Fruit fly (Drosophila melanogaster) whole organism, embryonic: ENCODE data around the gene RpL34b.
A peak's percentile ranks its signal among the peaks of the same experiment; 100 is the strongest.

Experiments used
- Adf1 ChIP-seq: fragments of 200-800 bp; sonication (Bioruptor generic); IDR thresholded peaks from 2 replicates; pipeline ENCODE4 v1.3.6; 2022; ENCODE audit warnings: missing biosample characterization, missing genetic modification characterization
- Atf3 ChIP-seq: fragments of 200-800 bp; sonication (Bioruptor generic); optimal IDR thresholded peaks from 3 replicates; lab custom pipeline; 2016; ENCODE audit warnings: missing biosample characterization, missing genetic modification characterization
- CG10147 ChIP-seq: fragments of 200-800 bp; sonication (Bioruptor generic); optimal IDR thresholded peaks from 2 replicates; lab custom pipeline; 2019; ENCODE audit warnings: missing biosample characterization, mild to moderate bottlenecking, missing genetic modification characterization, moderate library complexity
- CG10543 ChIP-seq: fragments of 200-800 bp; sonication (Bioruptor generic); optimal IDR thresholded peaks from 3 replicates; lab custom pipeline; 2017; ENCODE audit warnings: missing biosample characterization, mild to moderate bottlenecking, missing genetic modification characterization, moderate library complexity
- CG11456 ChIP-seq: fragments of 200-800 bp; sonication (Bioruptor generic); IDR thresholded peaks from 3 replicates; pipeline ENCODE4 v1.3.6; 2022; ENCODE audit warnings: missing biosample characterization, missing genetic modification characterization
- CG11504 ChIP-seq: fragments of 200-800 bp; sonication (Bioruptor generic); optimal IDR thresholded peaks from 3 replicates; lab custom pipeline; 2019; ENCODE audit warnings: missing biosample characterization, mild to moderate bottlenecking, missing genetic modification characterization, moderate library complexity
- CG14441 ChIP-seq: fragments of 200-800 bp; sonication (Bioruptor generic); IDR thresholded peaks from 2 replicates; pipeline ENCODE4 v1.3.6; 2022; ENCODE audit warnings: missing biosample characterization, missing genetic modification characterization
- CG1529 ChIP-seq: fragments of 200-800 bp; sonication (Bioruptor generic); optimal IDR thresholded peaks from 3 replicates; lab custom pipeline; 2018; ENCODE audit warnings: missing biosample characterization, missing genetic modification characterization
- CG1602 ChIP-seq: fragments of 200-800 bp; sonication (Bioruptor generic); optimal IDR thresholded peaks from 3 replicates; lab custom pipeline; 2016; ENCODE audit warnings: missing biosample characterization, missing genetic modification characterization
- CG1647 ChIP-seq: fragments of 200-800 bp; sonication (Bioruptor generic); optimal IDR thresholded peaks from 3 replicates; lab custom pipeline; 2016; ENCODE audit warnings: missing biosample characterization, missing genetic modification characterization
- CG16815 ChIP-seq: fragments of 200-800 bp; sonication (Bioruptor generic); optimal IDR thresholded peaks from 3 replicates; lab custom pipeline; 2017; ENCODE audit warnings: missing biosample characterization, mild to moderate bottlenecking, missing genetic modification characterization
- CG1792 ChIP-seq: fragments of 200-800 bp; sonication (Bioruptor generic); optimal IDR thresholded peaks from 2 replicates; lab custom pipeline; 2016; ENCODE audit warnings: missing biosample characterization, missing genetic modification characterization
- CG2202 ChIP-seq: fragments of 200-800 bp; sonication (Bioruptor generic); optimal IDR thresholded peaks from 2 replicates; lab custom pipeline; 2018; ENCODE audit warnings: missing biosample characterization, mild to moderate bottlenecking, missing genetic modification characterization
- CG42726 ChIP-seq: fragments of 200-800 bp; sonication (Bioruptor generic); IDR thresholded peaks from 2 replicates; pipeline ENCODE4 v1.3.6; 2022; ENCODE audit warnings: missing biosample characterization, missing genetic modification characterization; ENCODE audit not compliant: partially characterized antibody
- CG4854 ChIP-seq: fragments of 200-800 bp; sonication (Bioruptor generic); optimal IDR thresholded peaks from 2 replicates; lab custom pipeline; 2016; ENCODE audit warnings: missing biosample characterization, missing genetic modification characterization, inconsistent platforms
- CG6272 ChIP-seq: fragments of 200-800 bp; sonication (Bioruptor generic); IDR thresholded peaks from 2 replicates; pipeline ENCODE4 v1.3.6; 2022; ENCODE audit warnings: missing biosample characterization, missing genetic modification characterization
- CG6854 ChIP-seq: fragments of 200-800 bp; sonication (Bioruptor generic); optimal IDR thresholded peaks from 3 replicates; lab custom pipeline; 2017; ENCODE audit warnings: missing biosample characterization, mild to moderate bottlenecking, missing genetic modification characterization
- CG7357 ChIP-seq: fragments of 200-800 bp; sonication (Bioruptor generic); IDR thresholded peaks from 3 replicates; pipeline ENCODE4 v1.3.6; 2022; ENCODE audit warnings: missing biosample characterization, missing genetic modification characterization
- CG7928 ChIP-seq: fragments of 200-800 bp; sonication (Bioruptor generic); optimal IDR thresholded peaks from 2 replicates; lab custom pipeline; 2017; ENCODE audit warnings: missing biosample characterization, mild to moderate bottlenecking, missing genetic modification characterization
- CG8281 ChIP-seq: fragments of 200-800 bp; sonication (Bioruptor generic); optimal IDR thresholded peaks from 2 replicates; lab custom pipeline; 2018; ENCODE audit warnings: missing biosample characterization, mild to moderate bottlenecking, missing genetic modification characterization, moderate library complexity
- CG8478 ChIP-seq: fragments of >200 bp; optimal IDR thresholded peaks from 2 replicates; lab custom pipeline; 2018
- CG9609 ChIP-seq: fragments of 200-800 bp; sonication (Bioruptor generic); optimal IDR thresholded peaks from 3 replicates; lab custom pipeline; 2016; ENCODE audit warnings: missing biosample characterization, missing genetic modification characterization
- Chrac-16 ChIP-seq: fragments of 200-800 bp; sonication (Bioruptor generic); optimal IDR thresholded peaks from 3 replicates; lab custom pipeline; 2016; ENCODE audit warnings: missing biosample characterization, missing genetic modification characterization
- Dek ChIP-seq: fragments of 200-800 bp; sonication (Bioruptor generic); optimal IDR thresholded peaks from 3 replicates; lab custom pipeline; 2019; ENCODE audit warnings: missing biosample characterization, mild to moderate bottlenecking, missing genetic modification characterization, moderate library complexity
- Drgx ChIP-seq: fragments of 200-800 bp; sonication (Bioruptor generic); IDR thresholded peaks from 2 replicates; pipeline ENCODE4 v1.3.6; 2022; ENCODE audit warnings: missing biosample characterization, missing genetic modification characterization
- HLH3B ChIP-seq: fragments of 200-800 bp; sonication (Bioruptor generic); IDR thresholded peaks from 2 replicates; pipeline ENCODE4 v1.3.6; 2022; ENCODE audit warnings: missing biosample characterization, missing genetic modification characterization
- Hr78 ChIP-seq, 2 experiments: fragments of 200-800 bp in 1 of 2; fragments of >200 bp in 1 of 2; sonication (Bioruptor generic) in 1 of 2; optimal IDR thresholded peaks; 2 replicates each; lab custom pipeline; 2017 to 2019; ENCODE audit warnings: missing biosample characterization in 2 of 2, missing genetic modification characterization in 2 of 2, mild to moderate bottlenecking in 1 of 2, moderate library complexity in 1 of 2
- Mes4 ChIP-seq: fragments of 200-800 bp; sonication (Bioruptor generic); optimal IDR thresholded peaks from 2 replicates; lab custom pipeline; 2016; ENCODE audit warnings: missing biosample characterization, missing genetic modification characterization
- Optix ChIP-seq: fragments of 200-800 bp; sonication (Bioruptor generic); IDR thresholded peaks from 3 replicates; pipeline ENCODE4 v1.3.6; 2022; ENCODE audit warnings: missing biosample characterization, missing genetic modification characterization
- Ptx1 ChIP-seq: fragments of 200-800 bp; sonication (Bioruptor generic); IDR thresholded peaks from 2 replicates; pipeline ENCODE4 v1.3.6; 2022; ENCODE audit warnings: missing biosample characterization, missing genetic modification characterization
- Ravus ChIP-seq: fragments of 200-800 bp; sonication (Bioruptor generic); IDR thresholded peaks from 2 replicates; pipeline ENCODE4 v1.3.6; 2022; ENCODE audit warnings: missing biosample characterization, missing genetic modification characterization
- Sox100B ChIP-seq: fragments of 200-800 bp; sonication (Bioruptor generic); optimal IDR thresholded peaks from 3 replicates; lab custom pipeline; 2018; ENCODE audit warnings: missing biosample characterization, mild to moderate bottlenecking, missing genetic modification characterization
- Taf1 ChIP-seq: fragments of 200-800 bp; sonication (Bioruptor generic); IDR thresholded peaks from 2 replicates; pipeline ENCODE4 v1.3.6; 2022; ENCODE audit warnings: missing biosample characterization, missing genetic modification characterization
- bowl ChIP-seq: fragments of 200-800 bp; sonication (Bioruptor generic); IDR thresholded peaks from 2 replicates; pipeline ENCODE4 v1.3.6; 2022; ENCODE audit warnings: missing biosample characterization, missing genetic modification characterization
- cg ChIP-seq: fragments of 200-800 bp; sonication (Bioruptor generic); optimal IDR thresholded peaks from 3 replicates; lab custom pipeline; 2019; ENCODE audit warnings: missing biosample characterization, mild to moderate bottlenecking, missing genetic modification characterization, moderate library complexity
- croc ChIP-seq: fragments of 200-800 bp; sonication (Bioruptor generic); conservative IDR thresholded peaks from 3 replicates; pipeline ENCODE4 v1.3.6; 2022; ENCODE audit warnings: missing biosample characterization, missing genetic modification characterization
- cwo ChIP-seq: fragments of 200-800 bp; sonication (Bioruptor generic); optimal IDR thresholded peaks from 3 replicates; lab custom pipeline; 2017; ENCODE audit warnings: missing biosample characterization, missing genetic modification characterization, mild to moderate bottlenecking, moderate library complexity, missing genetic modification reagents
- dmrt11E ChIP-seq: fragments of 200-800 bp; sonication (Bioruptor generic); optimal IDR thresholded peaks from 3 replicates; lab custom pipeline; 2018; ENCODE audit warnings: missing biosample characterization, mild to moderate bottlenecking, missing genetic modification characterization, moderate library complexity
- ewg ChIP-seq: fragments of 200-800 bp; sonication (Bioruptor generic); optimal IDR thresholded peaks from 3 replicates; lab custom pipeline; 2017; ENCODE audit warnings: mild to moderate bottlenecking, missing biosample characterization, missing genetic modification reagents, missing genetic modification characterization
- exex ChIP-seq: fragments of 200-800 bp; sonication (Bioruptor generic); optimal IDR thresholded peaks from 4 replicates; lab custom pipeline; 2018; ENCODE audit warnings: missing biosample characterization, mild to moderate bottlenecking, missing genetic modification characterization, moderate library complexity
- gsb-n ChIP-seq: fragments of 200-800 bp; sonication (Bioruptor generic); optimal IDR thresholded peaks from 3 replicates; lab custom pipeline; 2018; ENCODE audit warnings: missing biosample characterization, mild to moderate bottlenecking, missing genetic modification characterization
- ind ChIP-seq: fragments of 200-800 bp; sonication (Bioruptor generic); optimal IDR thresholded peaks from 3 replicates; lab custom pipeline; 2016; ENCODE audit warnings: missing biosample characterization, missing genetic modification characterization
- kay ChIP-seq: fragments of 200-800 bp; sonication (Bioruptor generic); optimal IDR thresholded peaks from 2 replicates; lab custom pipeline; 2016; ENCODE audit warnings: missing biosample characterization, missing genetic modification characterization
- lmd ChIP-seq: fragments of 200-800 bp; sonication (Bioruptor generic); IDR thresholded peaks from 2 replicates; pipeline ENCODE4 v1.3.6; 2022; ENCODE audit warnings: missing biosample characterization, missing genetic modification characterization
- peb ChIP-seq: fragments of 200-800 bp; sonication (Bioruptor generic); IDR thresholded peaks from 2 replicates; pipeline ENCODE4 v1.3.6; 2022; ENCODE audit warnings: missing biosample characterization, missing genetic modification characterization
- seq ChIP-seq: fragments of 200-800 bp; sonication (Bioruptor generic); IDR thresholded peaks from 2 replicates; pipeline ENCODE4 v1.3.6; 2022; ENCODE audit warnings: missing biosample characterization, missing genetic modification characterization
- slou ChIP-seq: fragments of 200-800 bp; sonication (Bioruptor generic); optimal IDR thresholded peaks from 3 replicates; lab custom pipeline; 2016; ENCODE audit warnings: missing biosample characterization, missing genetic modification characterization
- tll ChIP-seq, 2 experiments: fragments of 200-800 bp in 1 of 2; fragments of >200 bp in 1 of 2; sonication (Bioruptor generic) in 1 of 2; optimal IDR thresholded peaks; 2 replicates each; lab custom pipeline; 2017 to 2019; ENCODE audit warnings: missing biosample characterization in 2 of 2, missing genetic modification characterization in 2 of 2, mild to moderate bottlenecking in 1 of 2, moderate library complexity in 1 of 2
- tx ChIP-seq: fragments of 200-800 bp; sonication (Bioruptor generic); optimal IDR thresholded peaks from 2 replicates; lab custom pipeline; 2016; ENCODE audit warnings: missing biosample characterization, missing genetic modification characterization
- vnd ChIP-seq: fragments of 200-800 bp; sonication (Bioruptor generic); IDR thresholded peaks from 3 replicates; pipeline ENCODE4 v1.3.6; 2022; ENCODE audit warnings: missing biosample characterization, missing genetic modification characterization; ENCODE audit not compliant: partially characterized antibody
- wor ChIP-seq: fragments of 200-800 bp; sonication (Bioruptor generic); IDR thresholded peaks from 2 replicates; pipeline ENCODE4 v1.3.6; 2022; ENCODE audit warnings: missing biosample characterization, missing genetic modification characterization

The RpL34b gene

DNA sequence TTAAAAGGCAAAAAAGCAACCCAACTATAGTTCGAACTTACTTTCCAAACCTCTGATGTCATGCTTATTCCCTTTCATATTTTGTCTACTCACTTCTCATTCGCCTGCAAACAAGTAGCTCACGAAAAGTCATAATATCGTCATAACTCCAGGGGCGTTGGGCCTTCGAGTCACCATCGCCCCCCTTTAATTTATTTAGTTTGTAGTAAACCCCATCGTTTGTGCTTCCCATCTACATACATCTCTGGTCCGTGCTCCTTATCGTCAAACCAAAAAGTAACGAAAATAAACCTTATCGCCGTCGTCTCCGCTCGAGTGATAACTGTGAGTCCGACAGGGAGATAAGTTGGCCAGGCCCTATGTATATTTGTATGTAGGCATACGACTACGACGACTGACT lies 28.0 kb upstream of the RpL34b start (continued):
- TF ChIP-seq CG14441 (GFP tag; lab: Robert Waterston, UW) (no peak), Mes4 (no peak), tx (GFP tag; lab: Kevin White, UChicago) (peak; percentile 29), HLH3B (peak; percentile 69), CG11504 (tag; lab: Kevin White, UChicago) (peak; percentile 70), seq (GFP tag; lab: Robert Waterston, UW) (peak; percentile 68), CG4854 (GFP tag; lab: Kevin White, UChicago) (peak; percentile 36), ind (GFP tag; lab: Kevin White, UChicago) (peak; percentile 67), slou (GFP tag; lab: Kevin White, UChicago) (no peak), CG1602 (GFP tag; lab: Kevin White, UChicago) (no peak), Chrac-16 (GFP tag; lab: Kevin White, UChicago) (peak; percentile 1), dmrt11E (tag; lab: Kevin White, UChicago) (no peak), Hr78 (GFP tag; optimal IDR thresholded peaks at IDR 0.05; lab: Kevin White, UChicago) (peak in 1 of 2 experiments; percentile 58), CG16815 (GFP tag; lab: Kevin White, UChicago) (peak; percentile 35), bowl (GFP tag; lab: Robert Waterston, UW) (0 out of 2 replicates have a peak, but pooled peaks have one; percentile 30), Ravus (GFP tag; lab: Robert Waterston, UW) (no peak), lmd (GFP tag; lab: Robert Waterston, UW) (peak; percentile 67; the same call in 1 of the 2 replicates), CG8478 (no peak), CG11456 (GFP tag; lab: Robert Waterston, UW) (peak; percentile 79), CG2202 (tag; lab: Kevin White, UChicago) (peak; percentile 20), CG9609 (peak; percentile 63), Optix (GFP tag; lab: Robert Waterston, UW) (0 out of 3 replicates have a peak, but pooled peaks have one; percentile 47), Atf3 (GFP tag; lab: Kevin White, UChicago) (peak; percentile 17), Adf1 (GFP tag; lab: Robert Waterston, UW) (peak; percentile 24; the same call in 1 of the 2 replicates), Sox100B (GFP tag; lab: Kevin White, UChicago) (no peak), CG8281 (tag; lab: Kevin White, UChicago) (peak; percentile 50), ewg (no peak), CG1647 (no peak), exex (tag; lab: Kevin White, UChicago) (peak; percentile 81), kay (peak; percentile 57), CG10147 (GFP tag; lab: Kevin White, UChicago) (peak; percentile 17), CG7357 (no peak), Drgx (GFP tag; lab: Robert Waterston, UW) (no peak), cg (no peak), CG7928 (GFP tag; lab: Kevin White, UChicago) (no peak), croc (no peak), cwo (GFP tag; lab: Kevin White, UChicago) (peak; percentile 88), CG42726 (GFP tag; lab: Robert Waterston, UW) (no peak), CG6272 (GFP tag; lab: Robert Waterston, UW) (peak; percentile 19; the same call in 1 of the 2 replicates), peb (no peak), Dek (tag; lab: Kevin White, UChicago) (peak; percentile 68), Taf1 (GFP tag; lab: Robert Waterston, UW) (peak; percentile 41; the same call in 1 of the 2 replicates), CG10543 (GFP tag; lab: Kevin White, UChicago) (peak; percentile 86), gsb-n (tag; lab: Kevin White, UChicago) (no peak), tll (GFP tag; optimal IDR thresholded peaks at IDR 0.05; lab: Kevin White, UChicago) (no peak), CG6854 (GFP tag; lab: Kevin White, UChicago) (peak; percentile 68), CG1792 (GFP tag; lab: Kevin White, UChicago) (peak; percentile 50), CG1529 (GFP tag; lab: Kevin White, UChicago) (peak; percentile 27), Ptx1 (GFP tag; lab: Robert Waterston, UW) (no peak), vnd (GFP tag; lab: Robert Waterston, UW) (no peak), wor (GFP tag; lab: Robert Waterston, UW) (no peak)
